Fruit fly (Drosophila melanogaster): Measurements from ENCODE around the gene CG43155.

DNA sequence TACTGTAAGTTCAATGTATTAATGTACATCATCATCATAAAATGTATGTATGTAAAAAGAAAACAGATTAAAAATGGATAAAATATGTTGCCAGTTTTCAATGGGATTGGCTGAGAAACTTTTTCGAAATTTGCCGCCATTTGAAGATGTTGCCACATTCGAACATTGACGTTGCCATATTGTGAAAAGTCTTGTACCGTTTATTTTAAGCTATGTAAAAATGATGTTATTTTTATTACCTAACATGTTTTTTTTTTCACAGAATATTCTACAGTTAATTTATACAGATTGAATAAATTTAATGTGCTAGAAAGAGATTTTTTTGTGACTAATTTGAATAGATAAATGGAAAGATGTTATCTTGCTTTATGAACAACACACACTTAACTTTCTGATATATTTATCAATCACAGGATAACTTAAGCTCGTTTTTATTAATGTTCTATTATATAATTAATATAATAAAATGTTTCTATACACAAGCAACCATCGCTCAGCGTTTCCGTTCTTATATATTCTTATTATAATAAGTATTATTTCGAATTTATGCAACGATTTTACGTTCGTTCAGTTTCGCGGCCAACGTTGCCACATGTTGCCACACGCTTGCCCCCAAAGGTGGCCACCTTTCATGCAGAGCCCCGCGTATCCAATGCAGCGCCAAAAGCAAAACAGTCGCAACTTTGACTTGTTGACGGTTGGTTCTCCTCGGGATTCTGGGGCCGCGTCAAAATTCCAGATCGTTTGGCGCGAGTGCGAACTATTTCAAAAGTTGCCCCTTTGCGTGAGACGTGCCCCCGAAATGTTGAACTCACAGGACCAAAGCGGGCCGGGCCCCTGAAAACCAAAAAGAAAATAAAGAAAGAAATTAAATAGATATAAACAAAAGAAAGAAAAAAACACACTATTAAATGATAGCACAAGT is at the start of gene CG43155:
- TF ChIP-seq psq (optimal IDR thresholded peaks at IDR 0.05) (no peak), Sin3A (optimal IDR thresholded peaks at IDR 0.05) (no peak), Myc (optimal IDR thresholded peaks at IDR 0.05) (no peak)
